Worm (Caenorhabditis elegans): ENCODE results near the gene srh-258.
"Not testable (repeated sequence)": the region's sequence is repeated elsewhere in the genome, so short reads cannot be mapped to it uniquely, and the experiment has no call there.

srh-258 gene

DNA sequence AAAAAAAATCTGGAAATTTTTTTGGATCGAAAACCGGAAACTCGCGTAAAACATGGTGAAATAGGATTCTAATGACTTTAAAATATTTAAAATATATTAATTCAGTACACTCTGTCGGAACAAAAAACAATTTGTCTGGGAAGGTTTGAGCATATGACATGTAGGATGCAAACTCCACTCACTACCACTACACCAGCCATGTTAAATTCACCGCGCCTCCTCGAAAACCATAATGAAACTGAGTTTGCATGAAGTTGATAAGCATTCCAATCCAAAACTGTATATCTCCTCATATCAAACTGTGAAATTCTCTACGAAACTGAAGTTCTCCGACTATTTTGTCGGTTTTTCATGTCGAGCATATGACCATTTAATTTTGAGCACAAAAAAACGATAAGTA is 24.2 kb downstream of the srh-258 start:
- peak; percentile 86 for TF ChIP-seq tbp1 (GFP tag; optimal IDR thresholded peaks at IDR 0.05)
- peak; percentile 76; the same call in 1 of the 2 replicates for TF ChIP-seq cebp-2 (GFP tag; IDR thresholded peaks at IDR 0.05)
- TF ChIP-seq rpc-1 (optimal IDR thresholded peaks at IDR 0.05), result not testable (repeated sequence)
- TF ChIP-seq rpc-1 (tag; optimal IDR thresholded peaks at IDR 0.05), result peak; percentile 58
- TF ChIP-seq let-526 (GFP tag; IDR thresholded peaks at IDR 0.05), result 0 out of 2 replicates have a peak, but pooled peaks have one; percentile 13
- TF ChIP-seq Y53F4B.3 (GFP tag; IDR thresholded peaks at IDR 0.05), result peak; percentile 49; the same call in 1 of the 2 replicates
- TF ChIP-seq hsf-1 (GFP tag; IDR thresholded peaks at IDR 0.05), result peak; percentile 68; the same call in 1 of the 2 replicates
- peak; percentile 87; the same call in 1 of the 2 replicates for TF ChIP-seq ztf-25 (GFP tag; IDR thresholded peaks at IDR 0.05)
- TF ChIP-seq aptf-3 (GFP tag; IDR thresholded peaks at IDR 0.05), result 0 out of 2 replicates have a peak, but pooled peaks have one; percentile 56
- peak; percentile 64 for TF ChIP-seq B0261.1 (tag; optimal IDR thresholded peaks at IDR 0.05)

DNA sequence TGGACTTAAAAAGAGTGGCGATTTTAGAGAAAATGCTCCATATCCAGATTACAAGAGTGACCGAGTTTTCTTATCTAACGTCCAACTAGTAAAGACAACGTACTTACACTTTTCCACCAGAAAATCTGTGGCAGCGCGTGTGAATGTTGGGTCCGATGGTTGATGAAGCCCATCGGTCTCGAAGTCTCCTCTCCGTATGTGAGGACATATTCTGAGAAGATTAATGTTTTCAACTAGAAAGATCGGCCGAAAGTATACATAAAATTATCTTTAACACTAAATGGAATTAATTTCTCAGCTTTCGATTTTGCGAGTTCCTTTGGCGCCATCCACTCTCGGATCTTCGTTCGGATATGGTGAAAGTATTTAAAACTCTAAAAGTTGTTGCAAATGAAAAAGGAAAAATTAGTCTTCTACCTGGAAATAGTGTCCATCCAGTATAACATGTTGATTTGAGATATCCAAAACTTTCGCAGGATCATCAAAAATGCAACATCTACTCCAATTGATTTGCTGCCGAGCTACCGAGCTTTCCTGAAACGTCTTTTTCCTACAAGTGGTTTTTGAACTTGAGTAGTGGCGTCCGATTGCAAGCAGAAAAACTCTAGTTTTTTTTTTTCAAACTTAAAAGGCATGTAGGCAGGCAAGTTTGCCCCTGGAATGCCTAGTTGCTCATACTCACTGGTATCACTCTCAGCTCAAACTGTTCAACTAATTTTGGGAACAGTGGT is 26.5 kb downstream of the srh-258 start:
- TF ChIP-seq F22D6.2 (tag; optimal IDR thresholded peaks at IDR 0.05) (no peak), lir-1 (GFP tag; conservative IDR thresholded peaks at IDR 0.05) (no peak), ccch-3 (GFP tag; optimal IDR thresholded peaks at IDR 0.05) (no peak), aptf-3 (GFP tag; IDR thresholded peaks at IDR 0.05) (no peak), lin-26 (GFP tag; IDR thresholded peaks at IDR 0.05) (no peak), sea-2 (GFP tag; IDR thresholded peaks at IDR 0.05) (no peak), attf-3 (GFP tag; conservative IDR thresholded peaks at IDR 0.05) (0 out of 2 replicates have a peak, but pooled peaks have one; percentile 14), tlf-1 (GFP tag; optimal IDR thresholded peaks at IDR 0.05) (no peak), sptf-2 (GFP tag; optimal IDR thresholded peaks at IDR 0.05) (no peak), bed-1 (GFP tag; IDR thresholded peaks at IDR 0.05) (0 out of 2 replicates have a peak, but pooled peaks have one; percentile 12), tbx-9 (tag; optimal IDR thresholded peaks at IDR 0.05; ENCODE audit: borderline replicate concordance) (no peak), F55B11.4 (tag; optimal IDR thresholded peaks at IDR 0.05; ENCODE audit: borderline replicate concordance, insufficient read depth) (peak; percentile 20), nfya-2 (GFP tag; IDR thresholded peaks at IDR 0.05) (0 out of 2 replicates have a peak, but pooled peaks have one; percentile 35), bed-2 (GFP tag; IDR thresholded peaks at IDR 0.05) (no peak), aptf-2 (GFP tag; conservative IDR thresholded peaks at IDR 0.05) (0 out of 2 replicates have a peak, but pooled peaks have one; percentile 61), mcd-1 (GFP tag; IDR thresholded peaks at IDR 0.05) (no peak), attf-6 (GFP tag; IDR thresholded peaks at IDR 0.05) (no peak), ztf-6 (GFP tag; IDR thresholded peaks at IDR 0.05) (peak; percentile 63; the same call in 1 of the 2 replicates), pha-4 (tag; optimal IDR thresholded peaks at IDR 0.05) (no peak), lag-1 (GFP tag; IDR thresholded peaks at IDR 0.05) (0 out of 2 replicates have a peak, but pooled peaks have one; percentile 66), ceh-58 (GFP tag; IDR thresholded peaks at IDR 0.05) (no peak), egrh-3 (GFP tag; IDR thresholded peaks at IDR 0.05) (no peak), ceh-27 (GFP tag; optimal IDR thresholded peaks at IDR 0.05) (no peak)

DNA sequence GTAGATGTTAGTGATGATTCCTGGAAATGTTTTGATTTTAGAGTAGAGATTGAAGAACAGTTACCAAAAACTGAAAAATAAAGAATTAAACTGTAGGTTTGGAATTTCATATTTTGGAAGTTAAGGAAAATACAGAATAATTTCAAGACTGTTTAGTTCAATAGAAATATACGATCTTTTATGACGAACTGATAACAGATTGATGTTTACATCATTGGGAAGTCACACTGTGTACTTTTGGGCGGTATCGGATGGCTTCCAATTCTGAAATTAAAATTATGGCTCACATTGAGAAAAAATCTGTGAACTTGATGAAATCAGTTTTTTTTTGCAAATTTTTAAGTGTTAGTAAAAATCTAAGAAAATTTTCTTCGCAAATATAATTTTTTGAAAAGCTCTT is 27.5 kb downstream of the srh-258 start, which contains the start of gene T26H5.8:
Gene T26H5.8 (minus strand): TSS at position 270 of the 400 bp plus-strand sequence.
- TF ChIP-seq F10E7.11 (tag; optimal IDR thresholded peaks at IDR 0.05), result no peak
- no peak for TF ChIP-seq atf-7 (tag; optimal IDR thresholded peaks at IDR 0.05)
- TF ChIP-seq B0019.2 (GFP tag; conservative IDR thresholded peaks at IDR 0.05), result no peak

All from whole organism, young adult.